Fruit fly (Drosophila melanogaster) whole organism: ENCODE data around the gene CG14340.

ENCODE experiments used
- CG8478 ChIP-seq: fragments of >200 bp; optimal IDR thresholded peaks from 2 replicates; lab custom pipeline; 2018; ENCODE audit warnings: inconsistent platforms
- Dll ChIP-seq: fragments of >200 bp; optimal IDR thresholded peaks from 2 replicates; lab custom pipeline; 2017
- pan ChIP-seq: fragments of >200 bp; optimal IDR thresholded peaks from 2 replicates; lab custom pipeline; 2017
- psq ChIP-seq: fragments of >200 bp; optimal IDR thresholded peaks from 2 replicates; lab custom pipeline; 2017

DNA sequence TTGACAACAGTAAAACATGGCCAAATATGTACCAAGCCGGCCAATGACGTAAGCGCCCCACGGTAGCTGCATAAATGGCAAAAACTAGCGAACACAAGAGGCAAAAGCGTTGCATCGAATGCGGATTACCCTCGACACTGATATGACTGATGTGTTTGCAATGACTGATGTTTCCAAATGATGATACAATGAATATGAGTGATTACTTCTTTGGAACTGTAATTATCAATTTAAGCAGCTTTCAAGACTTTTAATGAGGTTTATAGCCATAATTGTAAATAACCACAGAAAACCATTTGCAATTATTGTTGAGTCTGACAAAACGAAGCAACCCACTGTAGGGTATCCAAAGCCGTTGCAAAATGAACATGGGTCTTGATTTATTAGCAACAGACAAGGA is 39.2 kb upstream of the CG14340 start:
- TF ChIP-seq Dll: no peak
- TF ChIP-seq CG8478 (lab: Kevin White, UChicago): no peak
- TF ChIP-seq psq (lab: Kevin White, UChicago): no peak
- TF ChIP-seq pan (lab: Kevin White, UChicago): no peak
